Worm (Caenorhabditis elegans) whole organism, L4 larva: ENCODE measurements around the gene K07C11.10.

ENCODE experiments used
- ZK546.5 ChIP-seq, 2 experiments: sonication (generic microtip); optimal IDR thresholded peaks; 2 replicates each; lab custom pipeline; 2017; ENCODE audit warnings: missing biosample characterization in 2 of 2, missing genetic modification characterization in 2 of 2
- pqm-1 ChIP-seq: sonication (generic microtip); optimal IDR thresholded peaks from 2 replicates; lab custom pipeline; 2017; ENCODE audit warnings: missing biosample characterization, missing genetic modification characterization

ce11 chrV:8223417-8223816, 3.3 kb downstream of the K07C11.10 start:
- TF ChIP-seq pqm-1 (tag; lab: Kevin White, UChicago) (no peak), ZK546.5 (tag; optimal IDR thresholded peaks at IDR 0.05; lab: Kevin White, UChicago) (no peak)
